Worm (Caenorhabditis elegans) whole organism, L1 larva: ENCODE data around the gene Y56A3A.22.

Source experiments
- C04F5.9 ChIP-seq: sonication (generic microtip); optimal IDR thresholded peaks from 2 replicates; lab custom pipeline; 2016; ENCODE audit warnings: missing genetic modification characterization, missing compliant biosample characterization
- C16A3.4 ChIP-seq: fragments of 150-350 bp; optimal IDR thresholded peaks from 2 replicates; lab custom pipeline; 2014; ENCODE audit warnings: missing biosample characterization, missing genetic modification characterization
- C34B4.2 ChIP-seq: sonication (generic microtip); optimal IDR thresholded peaks from 2 replicates; lab custom pipeline; 2017; ENCODE audit warnings: mild to moderate bottlenecking, missing genetic modification characterization, missing compliant biosample characterization
- F16B12.6 ChIP-seq: fragments of 150-350 bp; optimal IDR thresholded peaks from 2 replicates; lab custom pipeline; 2014; ENCODE audit warnings: missing biosample characterization, missing genetic modification characterization
- Y116A8C.19 ChIP-seq: sonication (generic microtip); optimal IDR thresholded peaks from 2 replicates; lab custom pipeline; 2016; ENCODE audit warnings: missing compliant biosample characterization, missing genetic modification characterization, borderline replicate concordance
- aly-2 ChIP-seq: fragments of 150-350 bp; optimal IDR thresholded peaks from 2 replicates; lab custom pipeline; 2014; ENCODE audit warnings: missing biosample characterization, missing genetic modification characterization
- blmp-1 ChIP-seq: fragments of 150-350 bp; optimal IDR thresholded peaks from 2 replicates; lab custom pipeline; 2014; ENCODE audit warnings: missing biosample characterization, missing genetic modification characterization
- ceh-63 ChIP-seq: fragments of 200-800 bp; sonication (Bioruptor generic); optimal IDR thresholded peaks from 2 replicates; lab custom pipeline; 2018; ENCODE audit warnings: mild to moderate bottlenecking, missing genetic modification characterization, missing compliant biosample characterization
- ceh-8 ChIP-seq: fragments of 200-800 bp; sonication (Bioruptor generic); optimal IDR thresholded peaks from 2 replicates; lab custom pipeline; 2018; ENCODE audit warnings: mild to moderate bottlenecking, missing genetic modification characterization, moderate library complexity, missing compliant biosample characterization
- ceh-82 ChIP-seq, 3 experiments: fragments of 150-350 bp in 1 of 3; sonication (generic microtip) in 2 of 3; optimal IDR thresholded peaks; 2 replicates each; lab custom pipeline; 2014 to 2017; ENCODE audit warnings: missing biosample characterization in 3 of 3, missing genetic modification characterization in 3 of 3
- ceh-90 ChIP-seq: sonication (generic microtip); optimal IDR thresholded peaks from 2 replicates; lab custom pipeline; 2016; ENCODE audit warnings: missing genetic modification characterization, missing compliant biosample characterization
- dsc-1 ChIP-seq: sonication (generic microtip); optimal IDR thresholded peaks from 2 replicates; lab custom pipeline; 2016; ENCODE audit warnings: mild to moderate bottlenecking, missing genetic modification characterization, missing compliant biosample characterization
- egl-13 ChIP-seq: sonication (generic microtip); optimal IDR thresholded peaks from 2 replicates; lab custom pipeline; 2016; ENCODE audit warnings: missing genotype, missing genetic modification reagents, missing genetic modification characterization, missing compliant biosample characterization
- elt-2 ChIP-seq: sonication (generic microtip); optimal IDR thresholded peaks from 2 replicates; lab custom pipeline; 2016; ENCODE audit warnings: missing genetic modification characterization, mild to moderate bottlenecking, inconsistent platforms, missing compliant biosample characterization, missing genetic modification reagents
- ets-5 ChIP-seq: fragments of 200-800 bp; sonication (Bioruptor generic); IDR thresholded peaks from 2 replicates; pipeline ENCODE4 v1.3.6; 2022; ENCODE audit warnings: missing genetic modification characterization, missing compliant biosample characterization
- fkh-10 ChIP-seq: sonication (generic microtip); optimal IDR thresholded peaks from 2 replicates; lab custom pipeline; 2017; ENCODE audit warnings: missing biosample characterization, missing genetic modification reagents, missing genetic modification characterization
- fos-1 ChIP-seq: fragments of 150-350 bp; optimal IDR thresholded peaks from 2 replicates; lab custom pipeline; 2014; ENCODE audit warnings: missing biosample characterization, missing genetic modification characterization
- hlh-17 ChIP-seq: fragments of 200-800 bp; sonication (Bioruptor generic); optimal IDR thresholded peaks from 2 replicates; lab custom pipeline; 2018; ENCODE audit warnings: missing genetic modification characterization, mild to moderate bottlenecking, missing compliant biosample characterization, moderate library complexity, borderline replicate concordance
- jun-1 ChIP-seq: fragments of 150-350 bp; optimal IDR thresholded peaks from 2 replicates; lab custom pipeline; 2014; ENCODE audit warnings: missing biosample characterization, missing genetic modification reagents, missing genetic modification characterization
- lin-13 ChIP-seq: fragments of 150-350 bp; optimal IDR thresholded peaks from 2 replicates; lab custom pipeline; 2014; ENCODE audit warnings: missing biosample characterization, missing genetic modification reagents, missing genetic modification characterization
- lin-14 ChIP-seq: fragments of 200-800 bp; sonication (Bioruptor generic); optimal IDR thresholded peaks from 2 replicates; lab custom pipeline; 2018; ENCODE audit warnings: mild to moderate bottlenecking, missing genetic modification characterization, moderate library complexity, missing compliant biosample characterization
- lin-35 ChIP-seq, 2 experiments: fragments of 150-350 bp; optimal IDR thresholded peaks; 2 replicates each; lab custom pipeline; 2014; ENCODE audit warnings: missing biosample characterization in 2 of 2, missing genetic modification characterization in 2 of 2, missing genetic modification reagents in 2 of 2
- lin-39 ChIP-seq: fragments of 150-350 bp; optimal IDR thresholded peaks from 2 replicates; lab custom pipeline; 2014; ENCODE audit warnings: missing biosample characterization, missing genetic modification reagents, missing genetic modification characterization
- lsy-2 ChIP-seq, 2 experiments: fragments of 150-350 bp; optimal IDR thresholded peaks; 2 replicates each; lab custom pipeline; 2014; ENCODE audit warnings: missing biosample characterization in 2 of 2, missing genetic modification characterization in 2 of 2
- mdl-1 ChIP-seq, 2 experiments: fragments of 150-350 bp; optimal IDR thresholded peaks; 2 replicates each; lab custom pipeline; 2014 to 2017; ENCODE audit warnings: missing biosample characterization in 2 of 2, missing genetic modification characterization in 2 of 2, inconsistent platforms in 1 of 2
- mef-2 ChIP-seq: fragments of 150-350 bp; optimal IDR thresholded peaks from 2 replicates; lab custom pipeline; 2014; ENCODE audit warnings: missing biosample characterization, missing genetic modification characterization
- nhr-19 ChIP-seq: fragments of 200-800 bp; sonication (Bioruptor generic); conservative IDR thresholded peaks from 2 replicates; pipeline ENCODE4 v1.3.6; 2022; ENCODE audit warnings: missing genetic modification characterization, missing compliant biosample characterization
- nhr-20 ChIP-seq: sonication (generic microtip); optimal IDR thresholded peaks from 2 replicates; lab custom pipeline; 2016; ENCODE audit warnings: mild to moderate bottlenecking, missing genetic modification characterization, missing compliant biosample characterization
- nhr-47 ChIP-seq: sonication (generic microtip); optimal IDR thresholded peaks from 2 replicates; lab custom pipeline; 2016; ENCODE audit warnings: mild to moderate bottlenecking, missing genetic modification characterization, moderate library complexity, missing compliant biosample characterization
- nhr-71 ChIP-seq: sonication (generic microtip); optimal IDR thresholded peaks from 2 replicates; lab custom pipeline; 2016; ENCODE audit warnings: mild to moderate bottlenecking, missing genetic modification characterization, moderate library complexity, missing compliant biosample characterization
- nhr-76 ChIP-seq: sonication (generic microtip); optimal IDR thresholded peaks from 2 replicates; lab custom pipeline; 2017; ENCODE audit warnings: missing biosample characterization, missing genetic modification characterization
- nhr-77 ChIP-seq: fragments of 150-350 bp; optimal IDR thresholded peaks from 2 replicates; lab custom pipeline; 2014; ENCODE audit warnings: missing biosample characterization, missing genetic modification characterization
- nhr-84 ChIP-seq: sonication (generic microtip); optimal IDR thresholded peaks from 2 replicates; lab custom pipeline; 2017; ENCODE audit warnings: missing biosample characterization, missing genetic modification characterization
- nhr-90 ChIP-seq: sonication (generic microtip); optimal IDR thresholded peaks from 2 replicates; lab custom pipeline; 2016; ENCODE audit warnings: mild to moderate bottlenecking, missing genetic modification characterization, missing compliant biosample characterization; ENCODE audit not compliant: poor library complexity
- pag-3 ChIP-seq: sonication (generic microtip); optimal IDR thresholded peaks from 2 replicates; lab custom pipeline; 2017; ENCODE audit warnings: missing genetic modification characterization, mild to moderate bottlenecking, missing compliant biosample characterization, antibody characterized with exemption, borderline replicate concordance; ENCODE audit not compliant: insufficient read depth
- pax-3 ChIP-seq: fragments of 200-800 bp; sonication (Bioruptor generic); optimal IDR thresholded peaks from 2 replicates; lab custom pipeline; 2018; ENCODE audit warnings: mild to moderate bottlenecking, missing genetic modification characterization, moderate library complexity, missing compliant biosample characterization
- snpc-4 ChIP-seq: fragments of 150-350 bp; optimal IDR thresholded peaks from 2 replicates; lab custom pipeline; 2014; ENCODE audit warnings: missing biosample characterization, missing genetic modification characterization
- sox-4 ChIP-seq: sonication (generic microtip); optimal IDR thresholded peaks from 2 replicates; lab custom pipeline; 2016; ENCODE audit warnings: missing genetic modification characterization, missing compliant biosample characterization
- sptf-1 ChIP-seq: fragments of 150-350 bp; optimal IDR thresholded peaks from 2 replicates; lab custom pipeline; 2014; ENCODE audit warnings: missing biosample characterization, missing genetic modification characterization
- sup-37 ChIP-seq: fragments of 200-800 bp; sonication (Bioruptor generic); optimal IDR thresholded peaks from 2 replicates; lab custom pipeline; 2018; ENCODE audit warnings: mild to moderate bottlenecking, missing genetic modification characterization, missing compliant biosample characterization
- swsn-7 ChIP-seq: sonication (generic microtip); optimal IDR thresholded peaks from 2 replicates; lab custom pipeline; 2016; ENCODE audit warnings: missing genetic modification characterization, missing compliant biosample characterization
- tbx-2 ChIP-seq: sonication (generic microtip); optimal IDR thresholded peaks from 2 replicates; lab custom pipeline; 2016; ENCODE audit warnings: missing genetic modification characterization, missing compliant biosample characterization
- unc-30 ChIP-seq: sonication (generic microtip); optimal IDR thresholded peaks from 2 replicates; lab custom pipeline; 2017; ENCODE audit warnings: missing biosample characterization, missing genetic modification characterization
- unc-98 ChIP-seq: fragments of 200-800 bp; sonication (Bioruptor generic); IDR thresholded peaks from 2 replicates; pipeline ENCODE4 v1.3.6; 2022; ENCODE audit warnings: missing genetic modification characterization, missing compliant biosample characterization
- vab-15 ChIP-seq: sonication (generic microtip); optimal IDR thresholded peaks from 2 replicates; lab custom pipeline; 2017; ENCODE audit warnings: missing genotype, mild to moderate bottlenecking, missing genetic modification characterization, missing compliant biosample characterization
- zag-1 ChIP-seq: fragments of 150-350 bp; optimal IDR thresholded peaks from 2 replicates; lab custom pipeline; 2014; ENCODE audit warnings: missing biosample characterization, missing genetic modification characterization
- zip-4 ChIP-seq: fragments of 200-800 bp; sonication (Bioruptor generic); optimal IDR thresholded peaks from 2 replicates; lab custom pipeline; 2018; ENCODE audit warnings: mild to moderate bottlenecking, missing genetic modification characterization, moderate library complexity, missing compliant biosample characterization

Y56A3A.22 gene

ce11 chrIII:11935032-11935947, 13.8 kb downstream of the Y56A3A.22 start (continued):
- TF ChIP-seq elt-2 (tag; lab: Kevin White, UChicago) (no peak), ceh-8 (GFP tag; lab: Kevin White, UChicago) (peak; percentile 46), mef-2 (no peak), ets-5 (GFP tag; lab: Robert Waterston, UW) (no peak), nhr-76 (tag; lab: Kevin White, UChicago) (no peak), Y116A8C.19 (tag; lab: Kevin White, UChicago) (no peak), mdl-1 (tag; optimal IDR thresholded peaks at IDR 0.05; lab: Kevin White, UChicago) (no peak), lsy-2 (tag; optimal IDR thresholded peaks at IDR 0.05; lab: Kevin White, UChicago) (peak in 1 of 2 experiments; percentile 9), unc-98 (0 out of 2 replicates have a peak, but pooled peaks have one; percentile 37), pax-3 (tag; lab: Kevin White, UChicago) (peak; percentile 49), snpc-4 (no peak), fos-1 (tag; lab: Kevin White, UChicago) (no peak), zip-4 (GFP tag; lab: Kevin White, UChicago) (no peak), sptf-1 (no peak), unc-30 (tag; lab: Kevin White, UChicago) (no peak), dsc-1 (tag; lab: Kevin White, UChicago) (peak; percentile 83), lin-35 (GFP tag; optimal IDR thresholded peaks at IDR 0.05; lab: Kevin White, UChicago) (peak in 1 of 2 experiments; percentile 15), blmp-1 (tag; lab: Kevin White, UChicago) (no peak)
- TF ChIP-seq, all 84 proteins: peak for 22

ce11 chrIII:11935948-11936280, 14.4 kb downstream of the Y56A3A.22 start:
- TF ChIP-seq lin-13 (GFP tag; lab: Kevin White, UChicago) = no peak
- TF ChIP-seq ceh-63 (GFP tag; lab: Kevin White, UChicago) = no peak
- TF ChIP-seq ets-5 (GFP tag; lab: Robert Waterston, UW) = no peak
- no peak for TF ChIP-seq C34B4.2
- peak; percentile 27 for TF ChIP-seq sox-4 (tag; lab: Kevin White, UChicago)
- TF ChIP-seq vab-15 (tag; lab: Kevin White, UChicago) = no peak
- TF ChIP-seq jun-1 (tag; lab: Kevin White, UChicago) = no peak
- no peak for TF ChIP-seq nhr-77 (tag; lab: Kevin White, UChicago)
- TF ChIP-seq unc-98 = no peak
- TF ChIP-seq aly-2 (tag; lab: Kevin White, UChicago) = peak; percentile 22
- peak; percentile 60 for TF ChIP-seq nhr-71 (tag; lab: Kevin White, UChicago)
- TF ChIP-seq nhr-90 = no peak
- TF ChIP-seq egl-13 (tag; lab: Kevin White, UChicago) = peak; percentile 75
- peak in 1 of 2 experiments; percentile 6 for TF ChIP-seq lin-35 (GFP tag; optimal IDR thresholded peaks at IDR 0.05; lab: Kevin White, UChicago)
- no peak for TF ChIP-seq hlh-17 (GFP tag; lab: Kevin White, UChicago)
- TF ChIP-seq swsn-7 (tag; lab: Kevin White, UChicago) = peak; percentile 45
- no peak for TF ChIP-seq nhr-20 (tag; lab: Kevin White, UChicago)
- TF ChIP-seq nhr-19 (GFP tag; lab: Robert Waterston, UW) = no peak
- TF ChIP-seq F16B12.6 = no peak
- TF ChIP-seq C16A3.4 (tag; lab: Kevin White, UChicago) = no peak
- TF ChIP-seq ceh-82 (tag; optimal IDR thresholded peaks at IDR 0.05; lab: Kevin White, UChicago) = peak in 2 of 3 experiments; percentile 13 to 52
- no peak for TF ChIP-seq lin-39
- peak; percentile 86 for TF ChIP-seq lin-14 (GFP tag; lab: Kevin White, UChicago)
- peak; percentile 20 for TF ChIP-seq fkh-10 (GFP tag; lab: Kevin White, UChicago)
- TF ChIP-seq ceh-8 (GFP tag; lab: Kevin White, UChicago) = no peak
- TF ChIP-seq nhr-47 (tag; lab: Kevin White, UChicago) = peak; percentile 65
- no peak for TF ChIP-seq ceh-90 (tag; lab: Kevin White, UChicago)
- TF ChIP-seq snpc-4 = peak; percentile 14
- TF ChIP-seq mdl-1 (tag; optimal IDR thresholded peaks at IDR 0.05; lab: Kevin White, UChicago) = no peak
- TF ChIP-seq nhr-84 (tag; lab: Kevin White, UChicago) = no peak
- no peak for TF ChIP-seq zag-1 (tag; lab: Kevin White, UChicago)
- peak in 1 of 2 experiments; percentile 41 for TF ChIP-seq lsy-2 (tag; optimal IDR thresholded peaks at IDR 0.05; lab: Kevin White, UChicago)
- TF ChIP-seq pag-3 = no peak
- no peak for TF ChIP-seq C04F5.9
- peak; percentile 23 for TF ChIP-seq pax-3 (tag; lab: Kevin White, UChicago)
- TF ChIP-seq sup-37 (GFP tag; lab: Kevin White, UChicago) = no peak
- TF ChIP-seq tbx-2 (tag; lab: Kevin White, UChicago) = peak; percentile 12
- TF ChIP-seq mef-2 = peak; percentile 1
- TF ChIP-seq fos-1 (tag; lab: Kevin White, UChicago) = peak; percentile 17
